Worm (Caenorhabditis elegans) whole organism, midembryonic: Measurements from ENCODE around the gene lab-2.

ENCODE experiments used
- T22C8.4 ChIP-seq: fragments of 200-800 bp; sonication (Bioruptor generic); IDR thresholded peaks from 2 replicates; pipeline ENCODE4 v1.3.6; 2022; ENCODE audit warnings: missing genetic modification characterization, missing compliant biosample characterization
- cog-1 ChIP-seq: sonication (generic microtip); optimal IDR thresholded peaks from 2 replicates; lab custom pipeline; 2016; ENCODE audit warnings: missing genetic modification characterization, missing compliant biosample characterization
- flt-1 ChIP-seq: fragments of 200-800 bp; sonication (Bioruptor generic); IDR thresholded peaks from 2 replicates; pipeline ENCODE4 v1.3.6; 2022; ENCODE audit warnings: missing genetic modification characterization, missing compliant biosample characterization
- klf-2 ChIP-seq: fragments of 200-800 bp; sonication (Bioruptor generic); conservative IDR thresholded peaks from 2 replicates; pipeline ENCODE4 v1.3.6; 2022; ENCODE audit warnings: missing genetic modification reagents, missing genetic modification characterization, missing compliant biosample characterization
- med-1 ChIP-seq: sonication (generic microtip); optimal IDR thresholded peaks from 2 replicates; lab custom pipeline; 2017; ENCODE audit warnings: missing genetic modification characterization, mild to moderate bottlenecking, missing compliant biosample characterization, antibody characterized with exemption, missing genetic modification reagents; ENCODE audit not compliant: insufficient read depth
- ref-1 ChIP-seq: fragments of 200-800 bp; sonication (Bioruptor generic); conservative IDR thresholded peaks from 2 replicates; pipeline ENCODE4 v1.3.6; 2022; ENCODE audit warnings: missing genetic modification reagents, missing genetic modification characterization, missing compliant biosample characterization
- tab-1 ChIP-seq: fragments of 200-800 bp; sonication (Bioruptor generic); IDR thresholded peaks from 2 replicates; pipeline ENCODE4 v1.3.6; 2022; ENCODE audit warnings: missing genetic modification characterization, missing compliant biosample characterization
- ztf-23 ChIP-seq: fragments of 200-800 bp; sonication (Bioruptor generic); IDR thresholded peaks from 2 replicates; pipeline ENCODE4 v1.3.6; 2022; ENCODE audit warnings: missing genetic modification reagents, missing genetic modification characterization, missing compliant biosample characterization
- ztf-29 ChIP-seq: fragments of 200-800 bp; sonication (Bioruptor generic); IDR thresholded peaks from 2 replicates; pipeline ENCODE4 v1.3.6; 2022; ENCODE audit warnings: missing genetic modification reagents, missing genetic modification characterization, missing compliant biosample characterization

ce11 chrIII:7378522-7378921 lies 49.1 kb upstream of the lab-2 start:
- TF ChIP-seq tab-1 (GFP tag; lab: Robert Waterston, UW) = no peak
- no peak for TF ChIP-seq cog-1
- no peak for TF ChIP-seq ztf-29 (GFP tag; lab: Robert Waterston, UW)
- no peak for TF ChIP-seq klf-2 (GFP tag; lab: Robert Waterston, UW)
- no peak for TF ChIP-seq T22C8.4
- TF ChIP-seq med-1 (GFP tag; lab: Kevin White, UChicago) = no peak
- no peak for TF ChIP-seq flt-1 (GFP tag; lab: Robert Waterston, UW)
- no peak for TF ChIP-seq ztf-23 (GFP tag; lab: Robert Waterston, UW)
- TF ChIP-seq ref-1 = no peak
